Worm (Caenorhabditis elegans): ENCODE data around the gene H10E21.5.
A peak's percentile ranks its signal among the peaks of the same experiment; 100 is the strongest.

H10E21.5 gene

ce11 chrIII:50418-50817 is 26.7 kb upstream of the H10E21.5 start:
- TF ChIP-seq elt-3 (tag; optimal IDR thresholded peaks at IDR 0.05) (no peak), hlh-1 (tag; optimal IDR thresholded peaks at IDR 0.05) (no peak), ham-2 (GFP tag; optimal IDR thresholded peaks at IDR 0.05) (no peak), nhr-237 (tag; optimal IDR thresholded peaks at IDR 0.05) (no peak), sptf-1 (tag; optimal IDR thresholded peaks at IDR 0.05) (no peak), ztf-11 (tag; optimal IDR thresholded peaks at IDR 0.05) (no peak), sem-2 (GFP tag; optimal IDR thresholded peaks at IDR 0.05) (no peak), nhr-28 (tag; optimal IDR thresholded peaks at IDR 0.05) (no peak), lsy-2 (tag; optimal IDR thresholded peaks at IDR 0.05) (no peak), tbx-8 (GFP tag; optimal IDR thresholded peaks at IDR 0.05) (no peak), unc-120 (tag; optimal IDR thresholded peaks at IDR 0.05; ENCODE audit: poor library complexity, severe bottlenecking) (no peak), mls-2 (tag; optimal IDR thresholded peaks at IDR 0.05) (no peak), ceh-83 (GFP tag; optimal IDR thresholded peaks at IDR 0.05) (no peak), drap-1 (GFP tag; optimal IDR thresholded peaks at IDR 0.05) (no peak), ceh-39 (tag; optimal IDR thresholded peaks at IDR 0.05) (no peak), nhr-12 (tag; optimal IDR thresholded peaks at IDR 0.05) (no peak), nhr-76 (tag; optimal IDR thresholded peaks at IDR 0.05) (no peak), snpc-4 (tag; optimal IDR thresholded peaks at IDR 0.05) (no peak)

- TF ChIP-seq hlh-1 (tag; optimal IDR thresholded peaks at IDR 0.05) = no peak
- TF ChIP-seq flh-1 (GFP tag; optimal IDR thresholded peaks at IDR 0.05) = no peak
- TF ChIP-seq tbx-8 (GFP tag; optimal IDR thresholded peaks at IDR 0.05) = no peak
- TF ChIP-seq nhr-12 (tag; optimal IDR thresholded peaks at IDR 0.05) = no peak
- TF ChIP-seq ceh-39 (tag; optimal IDR thresholded peaks at IDR 0.05) = no peak
- TF ChIP-seq mep-1 (tag; optimal IDR thresholded peaks at IDR 0.05) = no peak
- TF ChIP-seq unc-120 (tag; optimal IDR thresholded peaks at IDR 0.05; ENCODE audit: poor library complexity, severe bottlenecking) = no peak
- TF ChIP-seq drap-1 (GFP tag; optimal IDR thresholded peaks at IDR 0.05) = no peak
- no peak for TF ChIP-seq ham-2 (GFP tag; optimal IDR thresholded peaks at IDR 0.05)
These were observed 25.3 kb upstream of the H10E21.5 start for ce11 chrIII:49064-49463.

- TF ChIP-seq nhr-12 (tag; optimal IDR thresholded peaks at IDR 0.05) (no peak), mls-2 (tag; optimal IDR thresholded peaks at IDR 0.05) (no peak)
These were observed 24.6 kb upstream of the H10E21.5 start for ce11 chrIII:48329-48728.

ce11 chrIII:42725-43124 is 19.0 kb upstream of the H10E21.5 start:
- no peak for TF ChIP-seq tbx-8 (GFP tag; optimal IDR thresholded peaks at IDR 0.05)
- no peak for TF ChIP-seq snpc-4 (tag; optimal IDR thresholded peaks at IDR 0.05)
- TF ChIP-seq nhr-28 (tag; optimal IDR thresholded peaks at IDR 0.05) = no peak
- no peak for TF ChIP-seq nhr-76 (tag; optimal IDR thresholded peaks at IDR 0.05)

DNA sequence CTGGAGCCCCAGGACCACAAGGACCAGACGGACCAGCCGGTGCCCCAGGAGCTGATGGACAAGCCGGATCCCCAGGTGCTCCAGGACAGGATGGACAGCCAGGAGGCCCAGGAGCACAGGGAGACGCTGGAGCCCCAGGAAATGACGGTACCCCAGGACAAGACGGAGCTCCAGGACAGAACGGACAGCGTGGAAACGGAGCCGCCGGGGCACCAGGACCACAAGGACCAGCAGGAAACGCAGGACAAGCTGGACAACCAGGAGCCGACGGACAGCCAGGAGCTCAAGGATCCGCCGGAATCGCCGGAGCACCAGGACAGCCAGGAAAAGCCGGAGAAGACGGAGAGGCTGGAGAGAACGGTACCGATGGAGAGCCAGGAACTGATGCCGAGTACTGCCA is 17.7 kb upstream of the H10E21.5 start:
- TF ChIP-seq ceh-43 (GFP tag; optimal IDR thresholded peaks at IDR 0.05) = no peak
- TF ChIP-seq sem-2 (GFP tag; optimal IDR thresholded peaks at IDR 0.05) = no peak
- TF ChIP-seq nhr-76 (tag; optimal IDR thresholded peaks at IDR 0.05) = no peak
- TF ChIP-seq nhr-28 (tag; optimal IDR thresholded peaks at IDR 0.05) = no peak
- TF ChIP-seq unc-120 (tag; optimal IDR thresholded peaks at IDR 0.05; ENCODE audit: poor library complexity, severe bottlenecking) = no peak
- no peak for TF ChIP-seq ceh-39 (tag; optimal IDR thresholded peaks at IDR 0.05)
- TF ChIP-seq elt-1 (tag; optimal IDR thresholded peaks at IDR 0.05; ENCODE audit: borderline replicate concordance, insufficient read depth) = no peak
- no peak for TF ChIP-seq zip-8 (tag; optimal IDR thresholded peaks at IDR 0.05)
- no peak for TF ChIP-seq ceh-83 (GFP tag; optimal IDR thresholded peaks at IDR 0.05)
- TF ChIP-seq hlh-1 (tag; optimal IDR thresholded peaks at IDR 0.05) = no peak
- no peak for TF ChIP-seq elt-3 (tag; optimal IDR thresholded peaks at IDR 0.05)
- no peak for TF ChIP-seq tbx-8 (GFP tag; optimal IDR thresholded peaks at IDR 0.05)
- TF ChIP-seq ces-1 (GFP tag; optimal IDR thresholded peaks at IDR 0.05) = no peak
- no peak for TF ChIP-seq mls-2 (tag; optimal IDR thresholded peaks at IDR 0.05)
- TF ChIP-seq sptf-1 (tag; optimal IDR thresholded peaks at IDR 0.05) = no peak
- no peak for TF ChIP-seq pha-4 (tag; optimal IDR thresholded peaks at IDR 0.05)
- no peak for TF ChIP-seq bed-3 (GFP tag; optimal IDR thresholded peaks at IDR 0.05)

- TF ChIP-seq blmp-1 (tag; optimal IDR thresholded peaks at IDR 0.05) (peak; percentile 9), hlh-1 (tag; optimal IDR thresholded peaks at IDR 0.05) (no peak)
These were observed 16.9 kb upstream of the H10E21.5 start, which contains the start of gene col-88 for ce11 chrIII:40580-41113. col-88 (plus strand) TSS chrIII:41063.
